Worm (Caenorhabditis elegans) whole organism, young adult: ENCODE data around the gene pph-4.1.

ENCODE experiments used
- B0019.2 ChIP-seq: fragments of 200-800 bp; sonication (Bioruptor generic); conservative IDR thresholded peaks from 2 replicates; pipeline ENCODE4 v1.3.6; 2022; ENCODE audit warnings: missing genetic modification reagents, missing genetic modification characterization, missing compliant biosample characterization
- B0035.1 ChIP-seq: sonication (generic microtip); optimal IDR thresholded peaks from 2 replicates; lab custom pipeline; 2016; ENCODE audit warnings: missing genetic modification characterization, mild to moderate bottlenecking, missing compliant biosample characterization, missing genotype, missing genetic modification reagents
- B0261.1 ChIP-seq: sonication (generic microtip); optimal IDR thresholded peaks from 2 replicates; lab custom pipeline; 2016; ENCODE audit warnings: mild to moderate bottlenecking, missing genetic modification characterization, moderate library complexity, missing compliant biosample characterization
- C06A6.2 ChIP-seq: fragments of 200-800 bp; sonication (Bioruptor generic); conservative IDR thresholded peaks from 2 replicates; pipeline ENCODE4 v1.3.6; 2022; ENCODE audit warnings: missing genetic modification characterization, missing compliant biosample characterization
- C17E4.6 ChIP-seq: fragments of 200-800 bp; sonication (Bioruptor generic); IDR thresholded peaks from 2 replicates; pipeline ENCODE4 v1.3.6; 2022; ENCODE audit warnings: missing genetic modification reagents, missing genetic modification characterization, missing compliant biosample characterization
- F10E7.11 ChIP-seq: sonication (generic microtip); optimal IDR thresholded peaks from 2 replicates; lab custom pipeline; 2017; ENCODE audit warnings: mild to moderate bottlenecking, missing genetic modification characterization, moderate library complexity, missing compliant biosample characterization
- F22D6.2 ChIP-seq: sonication (generic microtip); optimal IDR thresholded peaks from 2 replicates; lab custom pipeline; 2016; ENCODE audit warnings: mild to moderate bottlenecking, missing genetic modification characterization, missing compliant biosample characterization
- F37B4.10 ChIP-seq: fragments of 200-800 bp; sonication (Bioruptor generic); IDR thresholded peaks from 2 replicates; pipeline ENCODE4 v1.3.6; 2022; ENCODE audit warnings: missing genetic modification characterization, missing compliant biosample characterization
- F55B11.4 ChIP-seq: sonication (generic microtip); optimal IDR thresholded peaks from 2 replicates; lab custom pipeline; 2016; ENCODE audit warnings: missing compliant biosample characterization, missing genetic modification characterization, borderline replicate concordance; ENCODE audit not compliant: insufficient read depth
- ama-1 ChIP-seq, 3 experiments: fragments of 150-350 bp in 1 of 3; sonication (generic microtip) in 2 of 3; optimal IDR thresholded peaks; 2 replicates each; lab custom pipeline; 2014 to 2018; ENCODE audit warnings: missing biosample characterization in 2 of 3, missing genetic modification characterization in 2 of 3, missing genetic modification reagents in 2 of 3
- aptf-2 ChIP-seq: fragments of 200-800 bp; sonication (Bioruptor generic); conservative IDR thresholded peaks from 2 replicates; pipeline ENCODE4 v1.3.6; 2022; ENCODE audit warnings: missing genetic modification reagents, missing genetic modification characterization, missing compliant biosample characterization
- aptf-3 ChIP-seq: fragments of 200-800 bp; sonication (Bioruptor generic); IDR thresholded peaks from 2 replicates; pipeline ENCODE4 v1.3.6; 2022; ENCODE audit warnings: missing genetic modification characterization, missing compliant biosample characterization
- atf-7 ChIP-seq: sonication (generic microtip); optimal IDR thresholded peaks from 2 replicates; lab custom pipeline; 2017; ENCODE audit warnings: mild to moderate bottlenecking, missing genetic modification characterization, missing compliant biosample characterization
- athp-1 ChIP-seq: sonication (generic microtip); optimal IDR thresholded peaks from 2 replicates; lab custom pipeline; 2017; ENCODE audit warnings: mild to moderate bottlenecking, missing genetic modification characterization, missing compliant biosample characterization
- attf-5 ChIP-seq: fragments of 200-800 bp; sonication (Bioruptor generic); optimal IDR thresholded peaks from 2 replicates; lab custom pipeline; 2018; ENCODE audit warnings: mild to moderate bottlenecking, missing genetic modification characterization, missing compliant biosample characterization
- attf-6 ChIP-seq: fragments of 200-800 bp; sonication (Bioruptor generic); IDR thresholded peaks from 2 replicates; pipeline ENCODE4 v1.3.6; 2022; ENCODE audit warnings: missing genetic modification reagents, missing genetic modification characterization, missing compliant biosample characterization
- ccch-3 ChIP-seq: fragments of 200-800 bp; sonication (Bioruptor generic); optimal IDR thresholded peaks from 2 replicates; lab custom pipeline; 2018; ENCODE audit warnings: mild to moderate bottlenecking, missing genetic modification characterization, missing compliant biosample characterization
- cebp-2 ChIP-seq: fragments of 200-800 bp; sonication (Bioruptor generic); IDR thresholded peaks from 2 replicates; pipeline ENCODE4 v1.3.6; 2022; ENCODE audit warnings: missing genetic modification characterization, missing compliant biosample characterization
- ceh-40 ChIP-seq: fragments of 200-800 bp; sonication (Bioruptor generic); IDR thresholded peaks from 2 replicates; pipeline ENCODE4 v1.3.6; 2022; ENCODE audit warnings: missing genetic modification characterization, missing compliant biosample characterization
- dpff-1 ChIP-seq: sonication (generic microtip); optimal IDR thresholded peaks from 2 replicates; lab custom pipeline; 2017; ENCODE audit warnings: mild to moderate bottlenecking, missing genetic modification characterization, missing compliant biosample characterization
- egl-18 ChIP-seq: fragments of 200-800 bp; sonication (Bioruptor generic); IDR thresholded peaks from 2 replicates; pipeline ENCODE4 v1.3.6; 2022; ENCODE audit warnings: missing genetic modification reagents, missing genetic modification characterization, missing compliant biosample characterization
- hlh-12 ChIP-seq: sonication (generic microtip); optimal IDR thresholded peaks from 2 replicates; lab custom pipeline; 2016; ENCODE audit warnings: missing genetic modification characterization, missing compliant biosample characterization
- hlh-26 ChIP-seq: fragments of 200-800 bp; sonication (Bioruptor generic); conservative IDR thresholded peaks from 2 replicates; pipeline ENCODE4 v1.3.6; 2022; ENCODE audit warnings: missing genetic modification reagents, missing genetic modification characterization, missing compliant biosample characterization
- hrde-1 ChIP-seq: sonication (generic microtip); optimal IDR thresholded peaks from 2 replicates; lab custom pipeline; 2016; ENCODE audit warnings: missing genetic modification characterization, mild to moderate bottlenecking, missing compliant biosample characterization, moderate library complexity, missing genotype, missing genetic modification reagents, borderline replicate concordance
- hsf-1 ChIP-seq: fragments of 200-800 bp; sonication (Bioruptor generic); IDR thresholded peaks from 2 replicates; pipeline ENCODE4 v1.3.6; 2022; ENCODE audit warnings: missing genetic modification reagents, missing genetic modification characterization, missing compliant biosample characterization
- lag-1 ChIP-seq: fragments of 200-800 bp; sonication (Bioruptor generic); IDR thresholded peaks from 2 replicates; pipeline ENCODE4 v1.3.6; 2022; ENCODE audit warnings: missing genetic modification reagents, missing genetic modification characterization, missing compliant biosample characterization
- let-526 ChIP-seq: fragments of 200-800 bp; sonication (Bioruptor generic); IDR thresholded peaks from 2 replicates; pipeline ENCODE4 v1.3.6; 2022; ENCODE audit warnings: missing genetic modification reagents, missing genetic modification characterization, missing compliant biosample characterization
- lin-54 ChIP-seq: fragments of 200-800 bp; sonication (Bioruptor generic); optimal IDR thresholded peaks from 2 replicates; lab custom pipeline; 2018; ENCODE audit warnings: mild to moderate bottlenecking, missing genetic modification characterization, missing compliant biosample characterization
- lir-1 ChIP-seq: fragments of 200-800 bp; sonication (Bioruptor generic); conservative IDR thresholded peaks from 2 replicates; pipeline ENCODE4 v1.3.6; 2022; ENCODE audit warnings: missing genetic modification reagents, missing genetic modification characterization, missing compliant biosample characterization
- lsl-1 ChIP-seq: fragments of 200-800 bp; sonication (Bioruptor generic); optimal IDR thresholded peaks from 2 replicates; lab custom pipeline; 2018; ENCODE audit warnings: mild to moderate bottlenecking, missing genetic modification characterization, moderate library complexity, missing compliant biosample characterization
- madf-3 ChIP-seq: fragments of 200-800 bp; sonication (Bioruptor generic); IDR thresholded peaks from 2 replicates; pipeline ENCODE4 v1.3.6; 2022; ENCODE audit warnings: missing genetic modification reagents, missing genetic modification characterization, missing compliant biosample characterization
- mel-28 ChIP-seq: sonication (generic microtip); optimal IDR thresholded peaks from 2 replicates; lab custom pipeline; 2016; ENCODE audit warnings: borderline replicate concordance, mild to moderate bottlenecking, missing genetic modification characterization, missing compliant biosample characterization
- mxl-1 ChIP-seq: sonication (generic microtip); optimal IDR thresholded peaks from 2 replicates; lab custom pipeline; 2016; ENCODE audit warnings: missing genetic modification characterization, missing compliant biosample characterization
- nfya-1 ChIP-seq: sonication (generic microtip); optimal IDR thresholded peaks from 2 replicates; lab custom pipeline; 2017; ENCODE audit warnings: antibody characterized with exemption, missing compliant biosample characterization, missing genetic modification characterization, borderline replicate concordance; ENCODE audit not compliant: insufficient read depth
- nfya-2 ChIP-seq: fragments of 200-800 bp; sonication (Bioruptor generic); IDR thresholded peaks from 2 replicates; pipeline ENCODE4 v1.3.6; 2022; ENCODE audit warnings: missing genetic modification reagents, missing genetic modification characterization, missing compliant biosample characterization
- nhr-80 ChIP-seq: sonication (generic microtip); optimal IDR thresholded peaks from 2 replicates; lab custom pipeline; 2016; ENCODE audit warnings: missing genetic modification characterization, missing compliant biosample characterization
- pbrm-1 ChIP-seq: fragments of 200-800 bp; sonication (Bioruptor generic); IDR thresholded peaks from 2 replicates; pipeline ENCODE4 v1.3.6; 2022; ENCODE audit warnings: missing genetic modification reagents, missing genetic modification characterization, missing compliant biosample characterization
- pha-4 ChIP-seq: fragments of 150-350 bp; sonication (generic microtip); optimal IDR thresholded peaks from 2 replicates; lab custom pipeline; 2014; ENCODE audit warnings: missing biosample characterization, missing genetic modification reagents, missing genetic modification characterization
- rec-8 ChIP-seq, 2 experiments: sonication (generic microtip); optimal IDR thresholded peaks; 2 replicates each; lab custom pipeline; 2016; ENCODE audit warnings: mild to moderate bottlenecking in 2 of 2, missing genetic modification characterization in 2 of 2, missing genetic modification reagents in 2 of 2, missing genotype in 2 of 2, missing biosample characterization in 1 of 2, missing compliant biosample characterization in 1 of 2, moderate library complexity in 1 of 2
- repo-1 ChIP-seq: sonication (generic microtip); optimal IDR thresholded peaks from 2 replicates; lab custom pipeline; 2017; ENCODE audit warnings: mild to moderate bottlenecking, missing genetic modification characterization, missing compliant biosample characterization
- sdz-38 ChIP-seq: sonication (generic microtip); optimal IDR thresholded peaks from 2 replicates; lab custom pipeline; 2016; ENCODE audit warnings: missing genotype, missing genetic modification characterization, missing compliant biosample characterization
- sea-2 ChIP-seq: fragments of 200-800 bp; sonication (Bioruptor generic); IDR thresholded peaks from 2 replicates; pipeline ENCODE4 v1.3.6; 2022; ENCODE audit warnings: missing genetic modification characterization, missing compliant biosample characterization
- snpc-1.3 ChIP-seq: sonication (generic microtip); optimal IDR thresholded peaks from 2 replicates; lab custom pipeline; 2017; ENCODE audit warnings: missing genetic modification characterization, mild to moderate bottlenecking, missing compliant biosample characterization, antibody characterized with exemption, moderate library complexity, missing genotype, missing genetic modification reagents; ENCODE audit not compliant: insufficient read depth
- unc-130 ChIP-seq: sonication (generic microtip); optimal IDR thresholded peaks from 2 replicates; lab custom pipeline; 2016; ENCODE audit warnings: missing genetic modification reagents, missing genetic modification characterization, missing compliant biosample characterization
- unc-62 ChIP-seq: fragments of 150-350 bp; optimal IDR thresholded peaks from 2 replicates; lab custom pipeline; 2014; ENCODE audit warnings: missing biosample characterization, missing genetic modification reagents, missing genetic modification characterization
- zfh-2 ChIP-seq: fragments of 200-800 bp; sonication (Bioruptor generic); conservative IDR thresholded peaks from 2 replicates; pipeline ENCODE4 v1.3.6; 2022; ENCODE audit warnings: missing genetic modification reagents, missing genetic modification characterization, missing compliant biosample characterization
- ztf-25 ChIP-seq: fragments of 200-800 bp; sonication (Bioruptor generic); IDR thresholded peaks from 2 replicates; pipeline ENCODE4 v1.3.6; 2022; ENCODE audit warnings: missing genetic modification reagents, missing genetic modification characterization, missing compliant biosample characterization
- ztf-6 ChIP-seq: fragments of 200-800 bp; sonication (Bioruptor generic); IDR thresholded peaks from 2 replicates; pipeline ENCODE4 v1.3.6; 2022; ENCODE audit warnings: missing genetic modification reagents, missing genetic modification characterization, missing compliant biosample characterization

Gene pph-4.1

DNA sequence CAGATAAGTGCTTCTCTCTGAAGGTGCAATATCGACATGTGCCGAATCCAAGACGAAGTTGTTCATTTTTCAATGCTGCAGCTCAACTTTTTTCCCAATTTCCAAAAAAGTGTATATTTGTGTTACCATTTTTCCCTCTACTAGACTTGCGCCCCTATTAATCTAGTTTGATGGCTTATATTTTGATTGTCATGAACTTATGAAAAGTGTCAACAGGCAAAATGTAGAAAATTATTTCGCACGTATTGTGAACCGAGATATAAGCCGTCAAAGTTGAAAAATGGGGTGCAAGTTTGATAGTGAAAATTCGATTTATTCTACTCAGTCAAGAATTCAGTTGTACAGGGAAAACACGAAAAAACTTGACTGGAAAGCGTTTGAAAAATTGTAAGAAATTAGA lies 7.3 kb upstream of the pph-4.1 start, which contains the start of gene Y75B8A.32:
TSS of gene Y75B8A.32 (minus strand) at position 101 of the 400 bp plus-strand sequence.
- TF ChIP-seq attf-6 (GFP tag; lab: Robert Waterston, UW), result no peak
- TF ChIP-seq F55B11.4 (tag; lab: Kevin White, UChicago), result no peak
- no peak for TF ChIP-seq attf-5 (GFP tag; lab: Kevin White, UChicago)
- TF ChIP-seq mxl-1, result no peak
- no peak for TF ChIP-seq lsl-1
- TF ChIP-seq unc-130, result no peak
- no peak for TF ChIP-seq snpc-1.3 (tag; lab: Kevin White, UChicago)
- no peak for TF ChIP-seq zfh-2
- TF ChIP-seq nfya-1 (tag; lab: Kevin White, UChicago), result no peak
- no peak for TF ChIP-seq let-526 (GFP tag; lab: Robert Waterston, UW)
- TF ChIP-seq repo-1 (tag; lab: Kevin White, UChicago), result no peak
- TF ChIP-seq aptf-3 (GFP tag; lab: Robert Waterston, UW), result no peak
- no peak for TF ChIP-seq hrde-1
- TF ChIP-seq aptf-2 (GFP tag; lab: Robert Waterston, UW), result no peak
- TF ChIP-seq B0035.1, result no peak
- TF ChIP-seq F37B4.10, result no peak
- no peak for TF ChIP-seq C17E4.6
- no peak for TF ChIP-seq dpff-1 (tag; lab: Kevin White, UChicago)
- TF ChIP-seq unc-62 (GFP tag; lab: Kevin White, UChicago), result no peak

DNA sequence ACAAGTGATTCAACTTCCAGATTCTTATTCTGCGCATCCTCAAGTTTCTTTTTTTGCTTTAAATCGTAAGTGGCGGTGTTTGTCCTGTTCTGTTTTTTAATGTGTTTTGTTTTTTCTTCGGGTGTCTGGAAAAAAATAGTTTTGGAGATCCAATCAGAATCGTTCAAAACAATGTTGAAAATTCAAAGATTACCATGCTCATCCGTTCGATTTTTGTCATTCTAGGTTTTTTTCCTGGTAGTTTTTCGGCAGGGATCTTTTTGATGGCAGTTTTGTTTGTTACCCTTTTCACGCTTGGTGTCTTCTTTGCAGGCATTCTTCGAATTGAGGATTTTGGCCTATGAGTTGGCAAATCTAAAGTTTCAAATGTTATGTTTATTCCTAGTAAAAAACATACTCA lies 5.5 kb upstream of the pph-4.1 start:
- no peak for TF ChIP-seq F10E7.11 (tag; lab: Kevin White, UChicago)
- no peak for TF ChIP-seq cebp-2 (GFP tag; lab: Robert Waterston, UW)
- no peak for TF ChIP-seq athp-1 (tag; lab: Kevin White, UChicago)
- no peak for TF ChIP-seq aptf-3 (GFP tag; lab: Robert Waterston, UW)
- no peak for TF ChIP-seq pha-4
- TF ChIP-seq hsf-1 (GFP tag; lab: Robert Waterston, UW), result no peak
- no peak for TF ChIP-seq madf-3
- no peak for TF ChIP-seq nhr-80
- TF ChIP-seq B0261.1 (tag; lab: Kevin White, UChicago), result no peak
- TF ChIP-seq ztf-25 (GFP tag; lab: Robert Waterston, UW), result no peak
- no peak for TF ChIP-seq ceh-40 (GFP tag; lab: Robert Waterston, UW)
- TF ChIP-seq ztf-6 (GFP tag; lab: Robert Waterston, UW), result no peak
- TF ChIP-seq mxl-1, result no peak
- no peak for TF ChIP-seq ama-1 (optimal IDR thresholded peaks at IDR 0.05; lab: Kevin White, UChicago)
- no peak for TF ChIP-seq ama-1 (GFP tag; optimal IDR thresholded peaks at IDR 0.05; lab: Kevin White, UChicago)
- TF ChIP-seq rec-8 (tag; optimal IDR thresholded peaks at IDR 0.05; lab: Kevin White, UChicago), result no peak
- TF ChIP-seq, all 124 proteins: peak for 0

DNA sequence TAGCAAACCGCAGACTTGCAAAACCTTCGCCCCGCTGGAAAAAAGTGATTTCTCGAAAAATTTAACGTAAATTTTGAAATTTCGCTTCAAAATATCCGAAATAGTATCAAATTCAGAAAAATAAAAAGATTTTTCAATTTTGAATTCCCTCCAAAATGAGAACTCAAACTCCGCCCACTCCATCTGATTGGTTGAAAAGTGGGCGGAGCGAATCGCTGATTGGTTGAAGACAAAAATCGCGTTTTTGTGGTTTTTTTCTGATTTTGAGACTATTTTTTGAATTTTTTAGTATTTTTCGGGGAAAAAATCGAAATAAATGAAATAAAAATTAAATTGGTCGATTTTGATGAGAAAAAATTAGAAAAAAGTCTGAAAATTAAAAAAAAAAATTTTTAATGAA lies 2.1 kb downstream of the pph-4.1 start:
- TF ChIP-seq B0019.2 (GFP tag; lab: Robert Waterston, UW) (no peak), zfh-2 (no peak), egl-18 (GFP tag; lab: Robert Waterston, UW) (no peak), lag-1 (GFP tag; lab: Robert Waterston, UW) (no peak), nfya-2 (GFP tag; lab: Robert Waterston, UW) (no peak), C06A6.2 (no peak), pha-4 (no peak), sea-2 (no peak), lir-1 (GFP tag; lab: Robert Waterston, UW) (no peak), hlh-26 (GFP tag; lab: Robert Waterston, UW) (no peak), sdz-38 (tag; lab: Kevin White, UChicago) (no peak), atf-7 (tag; lab: Kevin White, UChicago) (no peak), ceh-40 (GFP tag; lab: Robert Waterston, UW) (no peak), unc-62 (GFP tag; lab: Kevin White, UChicago) (no peak), lin-54 (GFP tag; lab: Kevin White, UChicago) (no peak), mel-28 (tag; lab: Kevin White, UChicago) (no peak), F22D6.2 (tag; lab: Kevin White, UChicago) (no peak), ccch-3 (GFP tag; lab: Kevin White, UChicago) (no peak), hlh-12 (no peak), pbrm-1 (no peak)
